Fruit fly (Drosophila melanogaster): ENCODE results near the gene Jhbp1.

DNA sequence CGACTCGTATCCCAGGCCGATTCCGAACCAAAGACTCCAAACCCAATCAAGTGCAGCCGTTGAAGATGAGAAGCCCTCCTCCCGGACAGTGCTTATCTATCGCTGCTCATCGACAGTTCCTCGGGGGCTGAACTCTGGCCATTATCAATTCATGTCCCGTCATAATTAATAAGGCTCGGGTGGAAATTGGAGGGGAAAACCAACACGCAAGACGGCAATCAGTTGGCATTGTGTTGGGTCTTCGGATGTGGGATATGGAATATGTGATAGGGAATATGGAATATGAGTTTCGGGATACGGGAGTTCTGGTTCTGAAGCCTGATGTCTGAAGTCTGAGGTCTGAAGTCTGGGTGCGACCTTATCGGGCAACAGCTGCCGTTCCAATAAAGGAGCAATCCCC is 28.1 kb downstream of the Jhbp1 start:
- TF ChIP-seq Sox15 (GFP tag; optimal IDR thresholded peaks at IDR 0.05) (no peak), CG3919 (GFP tag; optimal IDR thresholded peaks at IDR 0.05) (no peak), CG11902 (GFP tag; optimal IDR thresholded peaks at IDR 0.05) (no peak), fd85E (GFP tag; optimal IDR thresholded peaks at IDR 0.05) (no peak), net (GFP tag; optimal IDR thresholded peaks at IDR 0.05) (no peak), CG10669 (GFP tag; optimal IDR thresholded peaks at IDR 0.05) (no peak), cyc (GFP tag; optimal IDR thresholded peaks at IDR 0.05) (no peak), CG31627 (GFP tag; optimal IDR thresholded peaks at IDR 0.05) (no peak), CG10631 (GFP tag; optimal IDR thresholded peaks at IDR 0.05) (no peak)

Measured in whole organism, prepupa.